Fruit fly (Drosophila melanogaster): ENCODE measurements around the gene CG45067.

Gene CG45067

DNA sequence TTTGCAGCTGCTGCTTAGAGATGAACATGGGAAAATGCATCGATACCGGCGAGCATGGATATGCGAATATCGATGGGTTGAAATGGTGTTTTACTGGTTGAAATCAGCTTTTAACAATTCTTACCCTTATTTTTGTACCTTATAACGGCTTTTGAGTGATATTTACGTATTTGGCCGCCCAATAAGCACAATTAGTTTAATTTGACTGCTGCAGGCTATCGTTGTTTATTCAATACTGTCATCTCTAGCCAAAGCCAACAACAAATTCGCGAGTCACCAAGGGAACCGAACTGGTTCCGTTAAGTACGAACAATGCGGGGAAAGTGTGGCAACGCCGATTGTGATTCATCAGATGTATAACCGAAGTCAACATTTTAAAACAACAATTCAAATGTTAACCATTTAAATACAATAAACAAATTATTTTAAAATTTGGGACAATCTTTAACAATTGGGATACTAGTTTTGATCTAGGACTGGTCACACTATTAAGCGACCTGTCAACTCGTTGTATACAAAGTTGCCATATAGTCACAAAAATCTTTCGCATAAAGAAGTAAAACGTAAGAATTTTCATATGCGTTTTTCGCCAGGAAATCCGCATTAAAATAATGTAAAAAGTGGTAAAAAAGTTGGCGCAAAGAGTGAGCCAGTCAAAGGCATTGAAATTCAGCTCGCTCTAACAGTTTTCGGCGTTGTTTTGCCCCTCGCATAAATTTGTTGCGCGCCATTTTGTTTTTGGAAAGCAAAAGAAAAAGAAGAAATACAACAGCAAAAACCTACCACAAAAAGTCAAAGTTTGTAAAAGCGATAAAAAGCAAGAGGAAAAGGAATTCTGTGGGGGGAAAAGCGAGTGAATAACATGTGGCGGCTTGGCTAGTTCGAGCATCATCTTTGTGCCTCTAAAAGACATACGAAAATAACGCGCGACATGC lies 34.1 kb upstream of the CG45067 start, which contains the start of the genes Usp5 and BtbVII (continued):
- TF ChIP-seq pb (GFP tag; optimal IDR thresholded peaks at IDR 0.05): peak; percentile 43
- TF ChIP-seq CG15269 (tag; optimal IDR thresholded peaks at IDR 0.05): peak; percentile 39
- TF ChIP-seq CG33213 (GFP tag; optimal IDR thresholded peaks at IDR 0.05): peak; percentile 37
- TF ChIP-seq CG7963 (GFP tag; IDR thresholded peaks at IDR 0.05; ENCODE audit: partially characterized antibody): peak; percentile 80
- no peak for TF ChIP-seq CG17612 (GFP tag; IDR thresholded peaks at IDR 0.05)
- no peak for TF ChIP-seq CG5245 (GFP tag; optimal IDR thresholded peaks at IDR 0.05)
- TF ChIP-seq CG1647 (GFP tag; optimal IDR thresholded peaks at IDR 0.05): no peak
- no peak for TF ChIP-seq zf30C (GFP tag; optimal IDR thresholded peaks at IDR 0.05)
- peak; percentile 50; the same call in 1 of the 2 replicates for TF ChIP-seq CG4404 (GFP tag; IDR thresholded peaks at IDR 0.05)
- no peak for TF ChIP-seq dimm (GFP tag; IDR thresholded peaks at IDR 0.05)
- TF ChIP-seq pan (optimal IDR thresholded peaks at IDR 0.05): no peak
- peak in 1 of 2 experiments; percentile 50 for TF ChIP-seq pan (GFP tag; optimal IDR thresholded peaks at IDR 0.05 in 1 of 2, IDR thresholded peaks at IDR 0.05 in 1 of 2)
- TF ChIP-seq CG32532 (GFP tag; IDR thresholded peaks at IDR 0.05): peak; percentile 68
- peak; percentile 37; the same call in 1 of the 2 replicates for TF ChIP-seq Dref (GFP tag; IDR thresholded peaks at IDR 0.05)
- TF ChIP-seq sug (tag; optimal IDR thresholded peaks at IDR 0.05): peak; percentile 64
- no peak for TF ChIP-seq Hr78 (GFP tag; optimal IDR thresholded peaks at IDR 0.05)
- TF ChIP-seq cad (GFP tag; optimal IDR thresholded peaks at IDR 0.05): no peak
- TF ChIP-seq CG15696 (tag; optimal IDR thresholded peaks at IDR 0.05): peak; percentile 41
- TF ChIP-seq scrt (GFP tag; optimal IDR thresholded peaks at IDR 0.05): no peak
- peak; percentile 41 for TF ChIP-seq Atf3 (GFP tag; optimal IDR thresholded peaks at IDR 0.05)
- TF ChIP-seq tna (GFP tag; IDR thresholded peaks at IDR 0.05; ENCODE audit: partially characterized antibody): peak; percentile 86
- TF ChIP-seq Deaf1 (tag; optimal IDR thresholded peaks at IDR 0.05): no peak
- peak; percentile 22 for TF ChIP-seq ATbp (GFP tag; optimal IDR thresholded peaks at IDR 0.05)
- TF ChIP-seq Doc3 (GFP tag; IDR thresholded peaks at IDR 0.05; ENCODE audit: partially characterized antibody): peak; percentile 99
- TF ChIP-seq CG11723 (GFP tag; optimal IDR thresholded peaks at IDR 0.05): no peak
- peak; percentile 58 for TF ChIP-seq Ptx1 (GFP tag; IDR thresholded peaks at IDR 0.05)
- TF ChIP-seq CHES-1-like (GFP tag; optimal IDR thresholded peaks at IDR 0.05): peak; percentile 62
- TF ChIP-seq disco-r (GFP tag; optimal IDR thresholded peaks at IDR 0.05): peak; percentile 54
- no peak for TF ChIP-seq bigmax (GFP tag; optimal IDR thresholded peaks at IDR 0.05)
- no peak for TF ChIP-seq Usf (GFP tag; optimal IDR thresholded peaks at IDR 0.05)
- no peak for TF ChIP-seq CG43689 (GFP tag; IDR thresholded peaks at IDR 0.05)
- peak; percentile 16 for TF ChIP-seq Spps (tag; optimal IDR thresholded peaks at IDR 0.05)
- TF ChIP-seq nom (GFP tag; optimal IDR thresholded peaks at IDR 0.05): peak; percentile 51
- TF ChIP-seq Mes4 (GFP tag; optimal IDR thresholded peaks at IDR 0.05): peak; percentile 9
- peak; percentile 69 for TF ChIP-seq CG30403 (GFP tag; optimal IDR thresholded peaks at IDR 0.05)
- no peak for TF ChIP-seq aop (GFP tag; IDR thresholded peaks at IDR 0.05)
- no peak for TF ChIP-seq CG11085 (GFP tag; IDR thresholded peaks at IDR 0.05)
- TF ChIP-seq caup (GFP tag; optimal IDR thresholded peaks at IDR 0.05; ENCODE audit: severe bottlenecking): peak; percentile 34
- TF ChIP-seq CG10267 (tag; optimal IDR thresholded peaks at IDR 0.05): peak; percentile 57
- peak; percentile 45; the same call in 1 of the 2 replicates for TF ChIP-seq lmd (GFP tag; IDR thresholded peaks at IDR 0.05)
- no peak for TF ChIP-seq Jarid2 (GFP tag; optimal IDR thresholded peaks at IDR 0.05)
- TF ChIP-seq Sry-β (GFP tag; optimal IDR thresholded peaks at IDR 0.05): no peak
- TF ChIP-seq CG32767 (GFP tag; IDR thresholded peaks at IDR 0.05): peak; percentile 50; the same call in 1 of the 2 replicates
- peak; percentile 48; the same call in 1 of the 2 replicates for TF ChIP-seq CG11247 (GFP tag; IDR thresholded peaks at IDR 0.05)
- TF ChIP-seq fd3F (GFP tag; optimal IDR thresholded peaks at IDR 0.05): peak; percentile 36
- TF ChIP-seq jumu (GFP tag; optimal IDR thresholded peaks at IDR 0.05): peak; percentile 61
- peak; percentile 56 for TF ChIP-seq CG10209 (GFP tag; optimal IDR thresholded peaks at IDR 0.05)
- 0 out of 2 replicates have a peak, but pooled peaks have one; percentile 54 for TF ChIP-seq CG8765 (GFP tag; IDR thresholded peaks at IDR 0.05)

Data from whole organism, embryonic.